Fruit fly (Drosophila melanogaster) whole organism, prepupa: ENCODE measurements around the gene be.
A peak's percentile ranks its signal among the peaks of the same experiment; 100 is the strongest.

Experiments
- CG10631 ChIP-seq: fragments of 200-800 bp; sonication (Bioruptor generic); optimal IDR thresholded peaks from 2 replicates; lab custom pipeline; 2016; ENCODE audit warnings: missing biosample characterization, missing genetic modification characterization
- CG11902 ChIP-seq: fragments of 200-800 bp; sonication (Bioruptor generic); optimal IDR thresholded peaks from 3 replicates; lab custom pipeline; 2016; ENCODE audit warnings: missing biosample characterization, missing genetic modification characterization
- CG15336 ChIP-seq: fragments of 200-800 bp; sonication (Bioruptor generic); IDR thresholded peaks from 2 replicates; pipeline ENCODE4 v1.3.6; 2022; ENCODE audit warnings: missing biosample characterization, missing genetic modification characterization
- CG1621 ChIP-seq: fragments of 200-800 bp; sonication (Bioruptor generic); optimal IDR thresholded peaks from 3 replicates; lab custom pipeline; 2018; ENCODE audit warnings: missing biosample characterization, mild to moderate bottlenecking, missing genetic modification characterization
- CG16779 ChIP-seq: fragments of 200-800 bp; sonication (Bioruptor generic); optimal IDR thresholded peaks from 3 replicates; lab custom pipeline; 2017; ENCODE audit warnings: missing biosample characterization, mild to moderate bottlenecking, missing genetic modification characterization
- CG3032 ChIP-seq: fragments of 200-800 bp; optimal IDR thresholded peaks from 2 replicates; lab custom pipeline; 2019; ENCODE audit warnings: missing biosample characterization, mild to moderate bottlenecking, missing genetic modification characterization, moderate library complexity
- CG32006 ChIP-seq: fragments of 200-800 bp; sonication (Bioruptor generic); optimal IDR thresholded peaks from 3 replicates; lab custom pipeline; 2017; ENCODE audit warnings: missing biosample characterization, mild to moderate bottlenecking, missing genetic modification characterization
- CG34406 ChIP-seq: fragments of 200-800 bp; sonication (Bioruptor generic); optimal IDR thresholded peaks from 3 replicates; lab custom pipeline; 2016; ENCODE audit warnings: missing biosample characterization, missing genetic modification characterization
- CG3919 ChIP-seq: fragments of 200-800 bp; sonication (Bioruptor generic); optimal IDR thresholded peaks from 3 replicates; lab custom pipeline; 2016; ENCODE audit warnings: missing biosample characterization, missing genetic modification characterization
- CG6276 ChIP-seq: fragments of 200-800 bp; sonication (Bioruptor generic); optimal IDR thresholded peaks from 2 replicates; lab custom pipeline; 2017; ENCODE audit warnings: missing biosample characterization, mild to moderate bottlenecking, missing genetic modification characterization
- CG6792 ChIP-seq: fragments of 200-800 bp; sonication (Bioruptor generic); optimal IDR thresholded peaks from 3 replicates; lab custom pipeline; 2016; ENCODE audit warnings: missing biosample characterization, missing genetic modification characterization
- CG6808 ChIP-seq: fragments of 200-800 bp; sonication (Bioruptor generic); optimal IDR thresholded peaks from 3 replicates; lab custom pipeline; 2017; ENCODE audit warnings: missing biosample characterization, missing genetic modification characterization, mild to moderate bottlenecking, moderate library complexity, missing genetic modification reagents
- CG6854 ChIP-seq: fragments of 200-800 bp; sonication (Bioruptor generic); optimal IDR thresholded peaks from 2 replicates; lab custom pipeline; 2017; ENCODE audit warnings: missing biosample characterization, mild to moderate bottlenecking, missing genetic modification characterization
- CG7368 ChIP-seq: fragments of 200-800 bp; sonication (Bioruptor generic); optimal IDR thresholded peaks from 3 replicates; lab custom pipeline; 2016; ENCODE audit warnings: missing biosample characterization, missing genetic modification characterization
- CG8119 ChIP-seq: fragments of 200-800 bp; sonication (Bioruptor generic); IDR thresholded peaks from 3 replicates; pipeline ENCODE4 v1.3.6; 2022; ENCODE audit warnings: missing biosample characterization, missing genetic modification characterization
- CG9139 ChIP-seq: fragments of 200-800 bp; sonication (Bioruptor generic); optimal IDR thresholded peaks from 3 replicates; lab custom pipeline; 2017; ENCODE audit warnings: missing biosample characterization, mild to moderate bottlenecking, missing genetic modification characterization
- Eip75B ChIP-seq: fragments of 200-800 bp; sonication (Bioruptor generic); optimal IDR thresholded peaks from 3 replicates; lab custom pipeline; 2016; ENCODE audit warnings: missing biosample characterization, missing genetic modification characterization
- Eip78C ChIP-seq: fragments of 200-800 bp; sonication (Bioruptor generic); peaks from one replicate; lab custom pipeline; 2016; ENCODE audit warnings: missing biosample characterization, missing genetic modification characterization
- Eip93F ChIP-seq: fragments of 200-800 bp; sonication (Bioruptor generic); optimal IDR thresholded peaks from 2 replicates; lab custom pipeline; 2016; ENCODE audit warnings: missing biosample characterization, mild to moderate bottlenecking, missing genetic modification characterization
- Ets21C ChIP-seq: fragments of 200-800 bp; sonication (Bioruptor generic); optimal IDR thresholded peaks from 3 replicates; lab custom pipeline; 2016; ENCODE audit warnings: missing biosample characterization, missing genetic modification characterization
- Ets96B ChIP-seq: fragments of 200-800 bp; optimal IDR thresholded peaks from 2 replicates; lab custom pipeline; 2019; ENCODE audit warnings: missing biosample characterization, mild to moderate bottlenecking, missing genetic modification characterization, moderate library complexity
- Gug ChIP-seq: fragments of 200-800 bp; sonication (Bioruptor generic); IDR thresholded peaks from 2 replicates; pipeline ENCODE4 v1.3.6; 2022; ENCODE audit warnings: missing biosample characterization, missing genetic modification characterization
- Hr38 ChIP-seq: sonication (Bioruptor generic); optimal IDR thresholded peaks from 2 replicates; lab custom pipeline; 2016; ENCODE audit warnings: missing biosample characterization, missing genetic modification characterization
- Hr39 ChIP-seq: fragments of 200-800 bp; sonication (Bioruptor generic); optimal IDR thresholded peaks from 2 replicates; lab custom pipeline; 2016; ENCODE audit warnings: missing biosample characterization, missing genetic modification characterization
- Hr4 ChIP-seq: fragments of 200-800 bp; sonication (Bioruptor generic); optimal IDR thresholded peaks from 3 replicates; lab custom pipeline; 2016; ENCODE audit warnings: missing biosample characterization, missing genetic modification characterization
- Lpt ChIP-seq: fragments of 200-800 bp; sonication (Bioruptor generic); optimal IDR thresholded peaks from 3 replicates; lab custom pipeline; 2016; ENCODE audit warnings: missing biosample characterization, missing genetic modification characterization
- OdsH ChIP-seq: fragments of 200-800 bp; sonication (Bioruptor generic); optimal IDR thresholded peaks from 3 replicates; lab custom pipeline; 2016; ENCODE audit warnings: missing biosample characterization, missing genetic modification characterization
- Smox ChIP-seq: fragments of 200-800 bp; sonication (Bioruptor generic); optimal IDR thresholded peaks from 3 replicates; lab custom pipeline; 2016; ENCODE audit warnings: missing biosample characterization, missing genetic modification characterization
- Sox14 ChIP-seq: fragments of 200-800 bp; sonication (Bioruptor generic); optimal IDR thresholded peaks from 3 replicates; lab custom pipeline; 2016; ENCODE audit warnings: missing biosample characterization, missing genetic modification characterization
- Sox15 ChIP-seq: fragments of 200-800 bp; sonication (Bioruptor generic); optimal IDR thresholded peaks from 3 replicates; lab custom pipeline; 2016; ENCODE audit warnings: missing biosample characterization, missing genetic modification characterization
- achi ChIP-seq: fragments of 200-800 bp; sonication (Bioruptor generic); optimal IDR thresholded peaks from 3 replicates; lab custom pipeline; 2016; ENCODE audit warnings: missing biosample characterization, missing genetic modification characterization
- acj6 ChIP-seq: fragments of 200-800 bp; sonication (Bioruptor generic); optimal IDR thresholded peaks from 3 replicates; lab custom pipeline; 2016; ENCODE audit warnings: missing biosample characterization, missing genetic modification characterization
- cyc ChIP-seq: fragments of 200-800 bp; sonication (Bioruptor generic); optimal IDR thresholded peaks from 3 replicates; lab custom pipeline; 2016; ENCODE audit warnings: missing biosample characterization, missing genetic modification characterization
- dac ChIP-seq: fragments of 200-800 bp; sonication (Bioruptor generic); optimal IDR thresholded peaks from 2 replicates; lab custom pipeline; 2017; ENCODE audit warnings: missing biosample characterization, mild to moderate bottlenecking, missing genetic modification characterization
- eg ChIP-seq: fragments of 200-800 bp; sonication (Bioruptor generic); IDR thresholded peaks from 3 replicates; pipeline ENCODE4 v1.3.6; 2022; ENCODE audit warnings: missing biosample characterization, missing genetic modification characterization
- esn ChIP-seq: fragments of 200-800 bp; sonication (Bioruptor generic); optimal IDR thresholded peaks from 2 replicates; lab custom pipeline; 2016; ENCODE audit warnings: missing biosample characterization, mild to moderate bottlenecking, missing genetic modification characterization, moderate library complexity
- fd85E ChIP-seq: fragments of 200-800 bp; sonication (Bioruptor generic); optimal IDR thresholded peaks from 3 replicates; lab custom pipeline; 2016; ENCODE audit warnings: missing biosample characterization, missing genetic modification characterization
- fkh ChIP-seq: fragments of 200-800 bp; sonication (Bioruptor generic); optimal IDR thresholded peaks from 3 replicates; lab custom pipeline; 2017; ENCODE audit warnings: missing biosample characterization, mild to moderate bottlenecking, missing genetic modification characterization, moderate library complexity
- lz ChIP-seq: fragments of 200-800 bp; sonication (Bioruptor generic); optimal IDR thresholded peaks from 3 replicates; lab custom pipeline; 2016; ENCODE audit warnings: missing biosample characterization, missing genetic modification characterization
- net ChIP-seq: fragments of 200-800 bp; sonication (Bioruptor generic); optimal IDR thresholded peaks from 3 replicates; lab custom pipeline; 2016; ENCODE audit warnings: missing biosample characterization, missing genetic modification characterization
- pdm3 ChIP-seq: fragments of 200-800 bp; sonication (Bioruptor generic); optimal IDR thresholded peaks from 3 replicates; lab custom pipeline; 2016; ENCODE audit warnings: missing biosample characterization, missing genetic modification characterization
- salr ChIP-seq, 2 experiments: fragments of 200-800 bp; sonication (Bioruptor generic); optimal IDR thresholded peaks; 3 replicates each; lab custom pipeline; 2016 to 2018; ENCODE audit warnings: missing biosample characterization in 2 of 2, missing genetic modification characterization in 2 of 2, mild to moderate bottlenecking in 1 of 2
- spab ChIP-seq: fragments of 200-800 bp; sonication (Bioruptor generic); optimal IDR thresholded peaks from 2 replicates; lab custom pipeline; 2017; ENCODE audit warnings: missing biosample characterization, mild to moderate bottlenecking, missing genetic modification characterization, missing genetic modification reagents
- ss ChIP-seq, 2 experiments: fragments of 200-800 bp; sonication (Bioruptor generic); optimal IDR thresholded peaks; 2 replicates in 1 of 2; 3 replicates in 1 of 2; lab custom pipeline; 2017 to 2018; ENCODE audit warnings: mild to moderate bottlenecking in 2 of 2, missing biosample characterization in 2 of 2, missing genetic modification characterization in 2 of 2, moderate library complexity in 1 of 2
- svp ChIP-seq: fragments of 200-800 bp; sonication (Bioruptor generic); peaks from one replicate; lab custom pipeline; 2016; ENCODE audit warnings: missing biosample characterization, missing genetic modification characterization
- topi ChIP-seq: fragments of 200-800 bp; sonication (Bioruptor generic); optimal IDR thresholded peaks from 3 replicates; lab custom pipeline; 2016; ENCODE audit warnings: missing biosample characterization, missing genetic modification characterization
- vri ChIP-seq: fragments of 200-800 bp; sonication (Bioruptor generic); optimal IDR thresholded peaks from 3 replicates; lab custom pipeline; 2016; ENCODE audit warnings: missing biosample characterization, mild to moderate bottlenecking, missing genetic modification characterization

be gene

dm6 chrX:15023826-15024545, at the start of gene be (continued):
- TF ChIP-seq spab (GFP tag; lab: Kevin White, UChicago): peak; percentile 49
- TF ChIP-seq salr (GFP tag; optimal IDR thresholded peaks at IDR 0.05; lab: Kevin White, UChicago): peak in 1 of 2 experiments; percentile 68
- peak; percentile 41 for TF ChIP-seq Eip93F
- TF ChIP-seq Hr4: no peak
- TF ChIP-seq CG1621: no peak
- no peak for TF ChIP-seq CG7368 (GFP tag; lab: Kevin White, UChicago)
- peak; percentile 75 for TF ChIP-seq CG32006 (GFP tag; lab: Kevin White, UChicago)
- TF ChIP-seq CG6792: peak; percentile 56
- TF ChIP-seq Ets96B (tag; lab: Kevin White, UChicago): peak; percentile 76

dm6 chrX:15019413-15019812, 4.8 kb upstream of the be start:
- TF ChIP-seq svp (GFP tag; lab: Kevin White, UChicago) (peak; percentile 31), pdm3 (GFP tag; lab: Kevin White, UChicago) (no peak)

- TF ChIP-seq dac (GFP tag; lab: Kevin White, UChicago) (peak; percentile 2), CG32006 (GFP tag; lab: Kevin White, UChicago) (peak; percentile 80), CG9139 (GFP tag; lab: Kevin White, UChicago) (peak; percentile 70), topi (GFP tag; lab: Kevin White, UChicago) (peak; percentile 36), fd85E (GFP tag; lab: Kevin White, UChicago) (no peak), CG1621 (peak; percentile 65), CG34406 (GFP tag; lab: Kevin White, UChicago) (peak; percentile 82), CG10631 (GFP tag; lab: Kevin White, UChicago) (peak; percentile 86), CG6276 (GFP tag; lab: Kevin White, UChicago) (peak; percentile 52), Hr38 (GFP tag; lab: Kevin White, UChicago) (no peak), CG16779 (peak; percentile 56), net (GFP tag; lab: Kevin White, UChicago) (peak; percentile 79), vri (GFP tag; lab: Kevin White, UChicago) (peak; percentile 52), salr (GFP tag; optimal IDR thresholded peaks at IDR 0.05; lab: Kevin White, UChicago) (peak; percentile 52 to 75), fkh (GFP tag; lab: Kevin White, UChicago) (peak; percentile 14), esn (GFP tag; lab: Kevin White, UChicago) (peak; percentile 74), Eip78C (GFP tag; lab: Kevin White, UChicago) (peak; percentile 91), CG6808 (GFP tag; lab: Kevin White, UChicago) (peak; percentile 81), ss (GFP tag; optimal IDR thresholded peaks at IDR 0.05; lab: Kevin White, UChicago) (peak; percentile 82 to 85), CG11902 (GFP tag; lab: Kevin White, UChicago) (peak; percentile 58), Hr4 (peak; percentile 58), Sox14 (GFP tag; lab: Kevin White, UChicago) (peak; percentile 38), cyc (GFP tag; lab: Kevin White, UChicago) (peak; percentile 55), CG3919 (GFP tag; lab: Kevin White, UChicago) (peak; percentile 79), CG6854 (GFP tag; lab: Kevin White, UChicago) (peak; percentile 44), CG3032 (tag; lab: Kevin White, UChicago) (peak; percentile 85), CG6792 (peak; percentile 76), CG7368 (GFP tag; lab: Kevin White, UChicago) (peak; percentile 74), lz (GFP tag; lab: Kevin White, UChicago) (peak; percentile 45), Eip75B (GFP tag; lab: Kevin White, UChicago) (peak; percentile 60), Smox (GFP tag; lab: Kevin White, UChicago) (peak; percentile 47), CG15336 (GFP tag; lab: Robert Waterston, UW) (peak; percentile 82), CG8119 (GFP tag; lab: Robert Waterston, UW) (peak; percentile 83), Sox15 (GFP tag; lab: Kevin White, UChicago) (peak; percentile 57), OdsH (GFP tag; lab: Kevin White, UChicago) (peak; percentile 80), eg (GFP tag; lab: Robert Waterston, UW) (peak; percentile 74), acj6 (GFP tag; lab: Kevin White, UChicago) (peak; percentile 78), Hr39 (GFP tag; lab: Kevin White, UChicago) (peak; percentile 12), achi (GFP tag; lab: Kevin White, UChicago) (peak; percentile 85), Ets21C (GFP tag; lab: Kevin White, UChicago) (peak; percentile 1), Gug (GFP tag; lab: Robert Waterston, UW) (peak; percentile 74), Lpt (peak; percentile 68)
Observed at dm6 chrX:15021021-15021477, 3.2 kb upstream of the be start.
